In genomic region chrX:1889926-1890325, dm6 we compare ENCODE assay signal across 5 fruit fly cellular contexts.
TF ChIP-seq lines count a peak whose summit lies in the region.

Gene trr (minus strand): TSS chrX:1889950.
Gene mRpL16 (plus strand): TSS chrX:1890256.

- no peak for TF ChIP-seq CTCF in whole organism, embryonic (GFP tag; optimal IDR thresholded peaks at IDR 0.05; lab: Kevin White, UChicago)

TF ChIP-seq in whole organism, adult, 20 proteins besides CTCF, POLR2A, EP300 and RAD21 (continues in another document):
- TF ChIP-seq tj (GFP tag; optimal IDR thresholded peaks at IDR 0.05; lab: Kevin White, UChicago): peak; percentile 49
- TF ChIP-seq kay (GFP tag; lab: Kevin White, UChicago; ENCODE audit: borderline replicate concordance): no peak
- peak; percentile 81 for TF ChIP-seq bab1 (GFP tag; optimal IDR thresholded peaks at IDR 0.05; lab: Kevin White, UChicago)
- TF ChIP-seq cnc (optimal IDR thresholded peaks at IDR 0.05; lab: Kevin White, UChicago): no peak
- TF ChIP-seq CG12768 (GFP tag; optimal IDR thresholded peaks at IDR 0.05; lab: Kevin White, UChicago): no peak
- peak; percentile 53 for TF ChIP-seq CG1620 (GFP tag; optimal IDR thresholded peaks at IDR 0.05; lab: Kevin White, UChicago)
- no peak for TF ChIP-seq ovo (GFP tag; optimal IDR thresholded peaks at IDR 0.05; lab: Kevin White, UChicago)
- no peak for TF ChIP-seq CG7045 (GFP tag; optimal IDR thresholded peaks at IDR 0.05; lab: Kevin White, UChicago)
- TF ChIP-seq CG14711 (tag; optimal IDR thresholded peaks at IDR 0.05; lab: Kevin White, UChicago): peak; percentile 54
- no peak for TF ChIP-seq CG5204 (GFP tag; optimal IDR thresholded peaks at IDR 0.05; lab: Kevin White, UChicago)
- TF ChIP-seq CG33017 (tag; optimal IDR thresholded peaks at IDR 0.05; lab: Kevin White, UChicago): peak; percentile 7
- peak; percentile 65 for TF ChIP-seq Mnt (GFP tag; optimal IDR thresholded peaks at IDR 0.05; lab: Kevin White, UChicago)
- TF ChIP-seq CG11617 (GFP tag; optimal IDR thresholded peaks at IDR 0.05; lab: Kevin White, UChicago): peak; percentile 64
- TF ChIP-seq Clk (GFP tag; optimal IDR thresholded peaks at IDR 0.05; lab: Kevin White, UChicago): no peak
- peak; percentile 57 for TF ChIP-seq pad (GFP tag; optimal IDR thresholded peaks at IDR 0.05; lab: Kevin White, UChicago)
- TF ChIP-seq Hr96 (GFP tag; optimal IDR thresholded peaks at IDR 0.05; lab: Kevin White, UChicago): no peak
- peak; percentile 18 for TF ChIP-seq Crg-1 (GFP tag; optimal IDR thresholded peaks at IDR 0.05; lab: Kevin White, UChicago)
- TF ChIP-seq CG7101 (tag; optimal IDR thresholded peaks at IDR 0.05; lab: Kevin White, UChicago): peak; percentile 64

TF ChIP-seq in whole organism, embryonic, 481 proteins besides CTCF, POLR2A, EP300 and RAD21 (continues in another document):
- TF ChIP-seq CG1832 (GFP tag; optimal IDR thresholded peaks at IDR 0.05; lab: Kevin White, UChicago) (no peak), pfk (GFP tag; optimal IDR thresholded peaks at IDR 0.05; lab: Kevin White, UChicago) (no peak), maf-S (GFP tag; optimal IDR thresholded peaks at IDR 0.05; lab: Kevin White, UChicago) (no peak), CG12744 (GFP tag; optimal IDR thresholded peaks at IDR 0.05; lab: Kevin White, UChicago) (no peak), CG7839 (tag; optimal IDR thresholded peaks at IDR 0.05; lab: Kevin White, UChicago) (no peak), CG2678 (tag; optimal IDR thresholded peaks at IDR 0.05; lab: Kevin White, UChicago) (no peak), CG43689 (GFP tag; IDR thresholded peaks at IDR 0.05; lab: Robert Waterston, UW) (no peak), Sox100B (GFP tag; optimal IDR thresholded peaks at IDR 0.05; lab: Kevin White, UChicago) (no peak), gsb-n (tag; optimal IDR thresholded peaks at IDR 0.05; lab: Kevin White, UChicago) (no peak), rib (GFP tag; IDR thresholded peaks at IDR 0.05; lab: Robert Waterston, UW) (no peak), CG6175 (GFP tag; IDR thresholded peaks at IDR 0.05; lab: Robert Waterston, UW) (peak; percentile 92), HLH3B (GFP tag; IDR thresholded peaks at IDR 0.05; lab: Robert Waterston, UW) (no peak), Asciz (GFP tag; optimal IDR thresholded peaks at IDR 0.05; lab: Kevin White, UChicago) (no peak), wdn (GFP tag; IDR thresholded peaks at IDR 0.05; lab: Robert Waterston, UW) (0 out of 2 replicates have a peak, but pooled peaks have one; percentile 48), CG11456 (GFP tag; IDR thresholded peaks at IDR 0.05; lab: Robert Waterston, UW) (0 out of 3 replicates have a peak, but pooled peaks have one; percentile 46), Eip74EF (GFP tag; optimal IDR thresholded peaks at IDR 0.05; lab: Kevin White, UChicago) (no peak), CG16863 (GFP tag; optimal IDR thresholded peaks at IDR 0.05; lab: Kevin White, UChicago) (no peak), CG4730 (GFP tag; IDR thresholded peaks at IDR 0.05; lab: Robert Waterston, UW) (no peak), Ets97D (GFP tag; optimal IDR thresholded peaks at IDR 0.05; lab: Kevin White, UChicago) (peak; percentile 66)

TF ChIP-seq in whole organism, prepupa, 60 proteins besides CTCF, POLR2A, EP300 and RAD21:
- peak; percentile 54 for TF ChIP-seq CG3032 (tag; optimal IDR thresholded peaks at IDR 0.05; lab: Kevin White, UChicago)
- no peak for TF ChIP-seq achi (GFP tag; optimal IDR thresholded peaks at IDR 0.05; lab: Kevin White, UChicago)
- no peak for TF ChIP-seq CG15336 (GFP tag; IDR thresholded peaks at IDR 0.05; lab: Robert Waterston, UW)
- TF ChIP-seq lz (GFP tag; optimal IDR thresholded peaks at IDR 0.05; lab: Kevin White, UChicago): peak; percentile 44
- peak; percentile 36 for TF ChIP-seq CG31627 (GFP tag; optimal IDR thresholded peaks at IDR 0.05; lab: Kevin White, UChicago)
- TF ChIP-seq CG10669 (GFP tag; optimal IDR thresholded peaks at IDR 0.05; lab: Kevin White, UChicago): no peak
- TF ChIP-seq CG32006 (GFP tag; optimal IDR thresholded peaks at IDR 0.05; lab: Kevin White, UChicago): no peak
- no peak for TF ChIP-seq CG3919 (GFP tag; optimal IDR thresholded peaks at IDR 0.05; lab: Kevin White, UChicago)
- no peak for TF ChIP-seq dsx (GFP tag; optimal IDR thresholded peaks at IDR 0.05; lab: Kevin White, UChicago; ENCODE audit: poor library complexity, severe bottlenecking)
- TF ChIP-seq CG8319 (GFP tag; optimal IDR thresholded peaks at IDR 0.05; lab: Kevin White, UChicago): no peak
- TF ChIP-seq eg (GFP tag; IDR thresholded peaks at IDR 0.05; lab: Robert Waterston, UW): peak; percentile 39; the same call in 1 of the 3 replicates
- peak; percentile 44 for TF ChIP-seq esn (GFP tag; optimal IDR thresholded peaks at IDR 0.05; lab: Kevin White, UChicago)
- no peak for TF ChIP-seq Hr38 (GFP tag; optimal IDR thresholded peaks at IDR 0.05; lab: Kevin White, UChicago)

TF ChIP-seq in whole organism, pupa, 21 proteins besides CTCF, POLR2A, EP300 and RAD21:
- TF ChIP-seq fd96Ca (GFP tag; IDR thresholded peaks at IDR 0.05; lab: Robert Waterston, UW) (no peak), Pif1B (GFP tag; optimal IDR thresholded peaks at IDR 0.05; lab: Kevin White, UChicago) (no peak), Snoo (tag; optimal IDR thresholded peaks at IDR 0.05; lab: Kevin White, UChicago) (no peak), D1 (tag; optimal IDR thresholded peaks at IDR 0.05; lab: Kevin White, UChicago) (no peak), CG8159 (tag; optimal IDR thresholded peaks at IDR 0.05; lab: Kevin White, UChicago) (no peak), CG13204 (GFP tag; optimal IDR thresholded peaks at IDR 0.05; lab: Kevin White, UChicago) (no peak), rn (GFP tag; IDR thresholded peaks at IDR 0.05; lab: Robert Waterston, UW) (no peak), CG9948 (tag; optimal IDR thresholded peaks at IDR 0.05; lab: Kevin White, UChicago) (no peak), Pif1A (GFP tag; optimal IDR thresholded peaks at IDR 0.05; lab: Kevin White, UChicago) (no peak), CG34367 (tag; optimal IDR thresholded peaks at IDR 0.05; lab: Kevin White, UChicago) (no peak), CG10348 (GFP tag; IDR thresholded peaks at IDR 0.05; lab: Robert Waterston, UW) (no peak), CG32121 (GFP tag; IDR thresholded peaks at IDR 0.05; lab: Robert Waterston, UW) (no peak), CG15710 (tag; optimal IDR thresholded peaks at IDR 0.05; lab: Kevin White, UChicago) (peak; percentile 30), CG4496 (GFP tag; IDR thresholded peaks at IDR 0.05; lab: Robert Waterston, UW) (peak; percentile 62; the same call in 2 of the 3 replicates), CG12605 (GFP tag; IDR thresholded peaks at IDR 0.05; lab: Robert Waterston, UW) (no peak), CG17806 (tag; optimal IDR thresholded peaks at IDR 0.05; lab: Kevin White, UChicago) (no peak), CG14655 (GFP tag; optimal IDR thresholded peaks at IDR 0.05; lab: Kevin White, UChicago) (no peak), Ets98B (GFP tag; IDR thresholded peaks at IDR 0.05; lab: Robert Waterston, UW) (peak; percentile 35; the same call in 1 of the 2 replicates)

TF ChIP-seq in whole organism, wandering third instar larva, 38 proteins besides CTCF, POLR2A, EP300 and RAD21:
- TF ChIP-seq Rel (GFP tag; optimal IDR thresholded peaks at IDR 0.05; lab: Kevin White, UChicago) (no peak), Rel (tag; optimal IDR thresholded peaks at IDR 0.05; lab: Kevin White, UChicago) (peak; percentile 52), CG9705 (GFP tag; optimal IDR thresholded peaks at IDR 0.05; lab: Kevin White, UChicago) (peak; percentile 33), Myc (optimal IDR thresholded peaks at IDR 0.05; lab: Kevin White, UChicago) (peak; percentile 63), HLH106 (tag; optimal IDR thresholded peaks at IDR 0.05; lab: Kevin White, UChicago) (peak; percentile 58), Hnf4 (GFP tag; optimal IDR thresholded peaks at IDR 0.05; lab: Kevin White, UChicago) (no peak), brk (GFP tag; optimal IDR thresholded peaks at IDR 0.05; lab: Kevin White, UChicago) (no peak), jim (GFP tag; optimal IDR thresholded peaks at IDR 0.05; lab: Kevin White, UChicago) (no peak), Sp1 (GFP tag; optimal IDR thresholded peaks at IDR 0.05; lab: Kevin White, UChicago) (peak; percentile 43)
